Worm (Caenorhabditis elegans) whole organism, L2 larva: Measurements from ENCODE around the gene fbxb-84.

Source experiments
- ZK546.5 ChIP-seq: sonication (generic microtip); optimal IDR thresholded peaks from 2 replicates; lab custom pipeline; 2017; ENCODE audit warnings: missing biosample characterization, missing genetic modification characterization
- alr-1 ChIP-seq: fragments of 150-350 bp; optimal IDR thresholded peaks from 2 replicates; lab custom pipeline; 2014; ENCODE audit warnings: missing biosample characterization, missing genetic modification characterization
- ama-1 ChIP-seq: fragments of 150-350 bp; optimal IDR thresholded peaks from 2 replicates; lab custom pipeline; 2018; ENCODE audit warnings: inconsistent platforms
- blmp-1 ChIP-seq: sonication (generic microtip); optimal IDR thresholded peaks from 2 replicates; lab custom pipeline; 2017; ENCODE audit warnings: missing genetic modification characterization, mild to moderate bottlenecking, missing compliant biosample characterization, antibody characterized with exemption, moderate library complexity; ENCODE audit not compliant: insufficient read depth
- ceh-16 ChIP-seq: fragments of 150-350 bp; optimal IDR thresholded peaks from 2 replicates; lab custom pipeline; 2014; ENCODE audit warnings: missing biosample characterization, missing genetic modification characterization
- ceh-82 ChIP-seq: fragments of 150-350 bp; optimal IDR thresholded peaks from 2 replicates; lab custom pipeline; 2014; ENCODE audit warnings: missing biosample characterization, missing genetic modification characterization
- crh-2 ChIP-seq: sonication (generic microtip); optimal IDR thresholded peaks from 2 replicates; lab custom pipeline; 2017; ENCODE audit warnings: missing biosample characterization, missing genetic modification characterization
- dmd-4 ChIP-seq: sonication (generic microtip); optimal IDR thresholded peaks from 2 replicates; lab custom pipeline; 2017; ENCODE audit warnings: missing biosample characterization, missing genetic modification characterization
- elt-3 ChIP-seq: sonication (generic microtip); optimal IDR thresholded peaks from 2 replicates; lab custom pipeline; 2017; ENCODE audit warnings: missing biosample characterization, missing genetic modification characterization
- fos-1 ChIP-seq: fragments of 150-350 bp; optimal IDR thresholded peaks from 2 replicates; lab custom pipeline; 2014; ENCODE audit warnings: missing biosample characterization, missing genetic modification characterization
- lin-11 ChIP-seq: fragments of 150-350 bp; sonication (generic microtip); optimal IDR thresholded peaks from 2 replicates; lab custom pipeline; 2014; ENCODE audit warnings: missing biosample characterization, missing genetic modification characterization, inconsistent platforms, mixed read lengths
- mab-5 ChIP-seq: fragments of 150-350 bp; optimal IDR thresholded peaks from 2 replicates; lab custom pipeline; 2014; ENCODE audit warnings: missing biosample characterization, missing genetic modification characterization
- mbf-1 ChIP-seq: sonication (generic microtip); optimal IDR thresholded peaks from 2 replicates; lab custom pipeline; 2017; ENCODE audit warnings: missing biosample characterization, missing genetic modification characterization
- nhr-10 ChIP-seq: sonication (generic microtip); optimal IDR thresholded peaks from 2 replicates; lab custom pipeline; 2017; ENCODE audit warnings: missing biosample characterization, missing genetic modification characterization
- nhr-11 ChIP-seq: fragments of 150-350 bp; optimal IDR thresholded peaks from 2 replicates; lab custom pipeline; 2014; ENCODE audit warnings: missing biosample characterization, missing genetic modification characterization
- nhr-12 ChIP-seq: fragments of 150-350 bp; optimal IDR thresholded peaks from 2 replicates; lab custom pipeline; 2014; ENCODE audit warnings: missing biosample characterization, missing genetic modification characterization
- nhr-129 ChIP-seq: fragments of 150-350 bp; optimal IDR thresholded peaks from 2 replicates; lab custom pipeline; 2014; ENCODE audit warnings: missing biosample characterization, missing genetic modification characterization
- nhr-23 ChIP-seq: fragments of 150-350 bp; optimal IDR thresholded peaks from 2 replicates; lab custom pipeline; 2014; ENCODE audit warnings: missing biosample characterization, missing genetic modification reagents, missing genetic modification characterization
- nhr-237 ChIP-seq: fragments of 150-350 bp; optimal IDR thresholded peaks from 2 replicates; lab custom pipeline; 2014; ENCODE audit warnings: missing biosample characterization, missing genetic modification characterization
- nhr-25 ChIP-seq: fragments of 150-350 bp; sonication (generic microtip); optimal IDR thresholded peaks from 3 replicates; lab custom pipeline; 2014; ENCODE audit warnings: missing biosample characterization, missing genetic modification characterization
- nhr-6 ChIP-seq: fragments of 150-350 bp; optimal IDR thresholded peaks from 2 replicates; lab custom pipeline; 2014; ENCODE audit warnings: missing biosample characterization, missing genetic modification characterization
- nhr-77 ChIP-seq: fragments of 150-350 bp; optimal IDR thresholded peaks from 2 replicates; lab custom pipeline; 2014; ENCODE audit warnings: missing biosample characterization, missing genetic modification characterization
- skn-1 ChIP-seq: sonication (generic microtip); optimal IDR thresholded peaks from 2 replicates; lab custom pipeline; 2017; ENCODE audit warnings: missing biosample characterization, missing genetic modification characterization
- sma-3 ChIP-seq: sonication (generic microtip); optimal IDR thresholded peaks from 2 replicates; lab custom pipeline; 2016; ENCODE audit warnings: missing genetic modification reagents, missing genetic modification characterization, missing compliant biosample characterization
- sma-9 ChIP-seq, 2 experiments: fragments of 150-350 bp in 1 of 2; sonication (generic microtip) in 1 of 2; optimal IDR thresholded peaks; 2 replicates each; lab custom pipeline; 2014 to 2016; ENCODE audit warnings: missing genetic modification characterization in 2 of 2, mild to moderate bottlenecking in 1 of 2, missing biosample characterization in 1 of 2, missing compliant biosample characterization in 1 of 2, missing genetic modification reagents in 1 of 2, moderate library complexity in 1 of 2
- unc-39 ChIP-seq: fragments of 150-350 bp; optimal IDR thresholded peaks from 2 replicates; lab custom pipeline; 2014; ENCODE audit warnings: missing biosample characterization, missing genetic modification characterization
- unc-55 ChIP-seq: fragments of 150-350 bp; sonication (generic microtip); optimal IDR thresholded peaks from 3 replicates; lab custom pipeline; 2014; ENCODE audit warnings: missing biosample characterization, missing genetic modification reagents, missing genetic modification characterization
- unc-62 ChIP-seq: fragments of 150-350 bp; optimal IDR thresholded peaks from 2 replicates; lab custom pipeline; 2014; ENCODE audit warnings: missing biosample characterization, missing genetic modification reagents, missing genetic modification characterization
- zag-1 ChIP-seq: fragments of 150-350 bp; optimal IDR thresholded peaks from 2 replicates; lab custom pipeline; 2014; ENCODE audit warnings: missing biosample characterization, missing genetic modification characterization
- ztf-1 ChIP-seq: fragments of 200-800 bp; sonication (Bioruptor generic); conservative IDR thresholded peaks from 2 replicates; pipeline ENCODE4 v1.3.6; 2022; ENCODE audit warnings: missing genetic modification characterization, missing compliant biosample characterization
- ztf-11 ChIP-seq: sonication (generic microtip); optimal IDR thresholded peaks from 2 replicates; lab custom pipeline; 2017; ENCODE audit warnings: missing biosample characterization, missing genetic modification characterization
- ztf-4 ChIP-seq: fragments of 150-350 bp; optimal IDR thresholded peaks from 2 replicates; lab custom pipeline; 2014; ENCODE audit warnings: missing biosample characterization, missing genetic modification characterization

fbxb-84 gene

DNA sequence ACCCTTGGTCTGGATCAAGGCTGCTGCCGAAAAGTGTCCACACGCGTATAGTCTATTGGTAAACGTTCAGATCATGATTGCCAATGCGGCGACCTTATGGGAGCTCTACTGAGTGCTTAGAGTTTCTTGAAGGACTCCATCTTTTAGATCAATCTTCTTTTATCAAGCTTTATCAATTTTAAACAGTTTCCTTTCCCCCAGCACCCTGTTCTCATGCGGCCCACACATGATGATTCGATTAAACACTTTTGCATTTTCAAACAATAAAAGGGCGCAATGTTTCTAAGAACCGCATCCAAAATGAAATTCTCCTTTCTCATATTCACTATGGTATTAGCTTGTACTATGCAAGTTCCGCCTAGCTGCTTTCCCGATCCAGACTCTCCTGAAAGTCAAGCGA is 19.1 kb upstream of the fbxb-84 start, which contains the start of gene F40G9.7:
F40G9.7 (plus strand) TSS at position 301 of the 400 bp plus-strand sequence.
- TF ChIP-seq ztf-1 (GFP tag; lab: Robert Waterston, UW) (no peak), mbf-1 (tag; lab: Kevin White, UChicago) (no peak), nhr-77 (no peak), crh-2 (tag; lab: Kevin White, UChicago) (no peak)

ce11 chrIII:164775-165174 is 18.5 kb upstream of the fbxb-84 start, which contains the start of gene F40G9.8:
F40G9.8 (minus strand) TSS chrIII:164875.
- TF ChIP-seq nhr-12 (tag; lab: Kevin White, UChicago) (no peak), dmd-4 (tag; lab: Kevin White, UChicago) (no peak), mbf-1 (tag; lab: Kevin White, UChicago) (no peak), nhr-129 (tag; lab: Kevin White, UChicago) (no peak), lin-11 (tag; lab: Kevin White, UChicago) (no peak), mab-5 (tag; lab: Kevin White, UChicago) (no peak), crh-2 (tag; lab: Kevin White, UChicago) (no peak), ama-1 (lab: Kevin White, UChicago) (no peak), ceh-82 (tag; lab: Kevin White, UChicago) (no peak), nhr-23 (tag; lab: Kevin White, UChicago) (no peak), alr-1 (tag; lab: Kevin White, UChicago) (no peak), ceh-16 (no peak), fos-1 (tag; lab: Kevin White, UChicago) (no peak), ztf-4 (tag; lab: Kevin White, UChicago) (no peak), unc-62 (GFP tag; lab: Kevin White, UChicago) (no peak), sma-9 (GFP tag; optimal IDR thresholded peaks at IDR 0.05; lab: Kevin White, UChicago) (no peak), sma-9 (tag; optimal IDR thresholded peaks at IDR 0.05; lab: Kevin White, UChicago) (no peak), elt-3 (tag; lab: Kevin White, UChicago) (no peak), sma-3 (GFP tag; lab: Kevin White, UChicago) (no peak), nhr-6 (no peak), ZK546.5 (tag; lab: Kevin White, UChicago) (no peak)

DNA sequence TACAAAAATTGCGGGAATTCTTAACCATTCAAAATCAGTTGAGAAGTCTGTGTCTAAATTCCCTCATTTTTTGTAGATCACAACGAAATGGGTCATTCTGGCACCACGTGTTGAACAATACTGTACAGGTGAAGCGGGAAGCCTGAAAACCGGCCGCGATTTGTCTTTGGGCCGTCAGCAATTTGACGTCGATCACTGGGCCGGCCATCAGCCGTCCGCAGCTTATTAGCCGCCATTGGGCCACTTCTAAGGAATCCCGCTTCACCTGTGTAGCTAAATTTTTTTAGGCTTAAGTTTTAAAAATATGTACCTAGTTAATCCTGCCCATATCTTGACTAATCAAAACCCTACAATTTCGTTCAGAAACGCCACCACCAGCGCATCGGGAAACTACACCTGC is 13.4 kb upstream of the fbxb-84 start:
- TF ChIP-seq unc-55 (GFP tag; lab: Kevin White, UChicago): no peak
- TF ChIP-seq nhr-11 (tag; lab: Kevin White, UChicago): no peak
- TF ChIP-seq nhr-237 (tag; lab: Kevin White, UChicago): no peak
- TF ChIP-seq ama-1 (lab: Kevin White, UChicago): no peak
- TF ChIP-seq dmd-4 (tag; lab: Kevin White, UChicago): no peak
- no peak for TF ChIP-seq nhr-12 (tag; lab: Kevin White, UChicago)
- no peak for TF ChIP-seq blmp-1 (tag; lab: Kevin White, UChicago)
- TF ChIP-seq unc-62 (GFP tag; lab: Kevin White, UChicago): no peak
- no peak for TF ChIP-seq sma-3 (GFP tag; lab: Kevin White, UChicago)
- TF ChIP-seq nhr-25 (tag; lab: Kevin White, UChicago): no peak
- no peak for TF ChIP-seq nhr-10 (tag; lab: Kevin White, UChicago)

ce11 chrIII:159149-159548 is 12.9 kb upstream of the fbxb-84 start:
- no peak for TF ChIP-seq lin-11 (tag; lab: Kevin White, UChicago)
- no peak for TF ChIP-seq nhr-23 (tag; lab: Kevin White, UChicago)
- no peak for TF ChIP-seq ztf-4 (tag; lab: Kevin White, UChicago)

ce11 chrIII:157980-158379 is 11.7 kb upstream of the fbxb-84 start:
- TF ChIP-seq ztf-11 (tag; lab: Kevin White, UChicago): no peak
- no peak for TF ChIP-seq ceh-82 (tag; lab: Kevin White, UChicago)
- TF ChIP-seq elt-3 (tag; lab: Kevin White, UChicago): no peak
- no peak for TF ChIP-seq unc-62 (GFP tag; lab: Kevin White, UChicago)
- no peak for TF ChIP-seq ztf-1 (GFP tag; lab: Robert Waterston, UW)
- no peak for TF ChIP-seq unc-39
- no peak for TF ChIP-seq ceh-16
- TF ChIP-seq nhr-25 (tag; lab: Kevin White, UChicago): no peak
- no peak for TF ChIP-seq zag-1 (tag; lab: Kevin White, UChicago)
- no peak for TF ChIP-seq skn-1 (tag; lab: Kevin White, UChicago)
- TF ChIP-seq nhr-129 (tag; lab: Kevin White, UChicago): no peak
- no peak for TF ChIP-seq mab-5 (tag; lab: Kevin White, UChicago)
